Worm (Caenorhabditis elegans) whole organism, young adult: Measurements from ENCODE around the gene dct-6.

ENCODE experiments used
- B0019.2 ChIP-seq: fragments of 200-800 bp; sonication (Bioruptor generic); conservative IDR thresholded peaks from 2 replicates; pipeline ENCODE4 v1.3.6; 2022; ENCODE audit warnings: missing genetic modification reagents, missing genetic modification characterization, missing compliant biosample characterization
- B0261.1 ChIP-seq: sonication (generic microtip); optimal IDR thresholded peaks from 2 replicates; lab custom pipeline; 2016; ENCODE audit warnings: mild to moderate bottlenecking, missing genetic modification characterization, moderate library complexity, missing compliant biosample characterization
- B0336.3 ChIP-seq: fragments of 200-800 bp; sonication (Bioruptor generic); IDR thresholded peaks from 2 replicates; pipeline ENCODE4 v1.3.6; 2022; ENCODE audit warnings: missing genetic modification characterization, missing compliant biosample characterization
- C06A6.2 ChIP-seq: fragments of 200-800 bp; sonication (Bioruptor generic); conservative IDR thresholded peaks from 2 replicates; pipeline ENCODE4 v1.3.6; 2022; ENCODE audit warnings: missing genetic modification characterization, missing compliant biosample characterization
- D2030.7 ChIP-seq: fragments of 200-800 bp; sonication (Bioruptor generic); IDR thresholded peaks from 2 replicates; pipeline ENCODE4 v1.3.6; 2022; ENCODE audit warnings: missing genetic modification reagents, missing genetic modification characterization, missing compliant biosample characterization
- F22D6.2 ChIP-seq: sonication (generic microtip); optimal IDR thresholded peaks from 2 replicates; lab custom pipeline; 2016; ENCODE audit warnings: mild to moderate bottlenecking, missing genetic modification characterization, missing compliant biosample characterization
- F23B12.7 ChIP-seq: sonication (generic microtip); optimal IDR thresholded peaks from 2 replicates; lab custom pipeline; 2017; ENCODE audit warnings: missing genetic modification characterization, mild to moderate bottlenecking, missing compliant biosample characterization, antibody characterized with exemption, moderate library complexity; ENCODE audit not compliant: insufficient read depth
- F33H1.4 ChIP-seq: fragments of 200-800 bp; sonication (Bioruptor generic); IDR thresholded peaks from 2 replicates; pipeline ENCODE4 v1.3.6; 2022; ENCODE audit warnings: missing genetic modification reagents, missing genetic modification characterization, missing compliant biosample characterization
- F55B11.4 ChIP-seq: sonication (generic microtip); optimal IDR thresholded peaks from 2 replicates; lab custom pipeline; 2016; ENCODE audit warnings: missing compliant biosample characterization, missing genetic modification characterization, borderline replicate concordance; ENCODE audit not compliant: insufficient read depth
- F57C9.4 ChIP-seq: sonication (generic microtip); optimal IDR thresholded peaks from 2 replicates; lab custom pipeline; 2017; ENCODE audit warnings: mild to moderate bottlenecking, missing genetic modification characterization, missing compliant biosample characterization
- K12H6.12 ChIP-seq: fragments of 200-800 bp; sonication (Bioruptor generic); optimal IDR thresholded peaks from 2 replicates; lab custom pipeline; 2018; ENCODE audit warnings: mild to moderate bottlenecking, missing genetic modification characterization, missing compliant biosample characterization
- T07F8.4 ChIP-seq: sonication (generic microtip); optimal IDR thresholded peaks from 2 replicates; lab custom pipeline; 2016; ENCODE audit warnings: mild to moderate bottlenecking, missing genetic modification characterization, moderate library complexity, missing compliant biosample characterization
- Y56A3A.18 ChIP-seq: fragments of 200-800 bp; sonication (Bioruptor generic); IDR thresholded peaks from 2 replicates; pipeline ENCODE4 v1.3.6; 2022; ENCODE audit warnings: missing genetic modification reagents, missing genetic modification characterization, missing compliant biosample characterization
- Y79H2A.3 ChIP-seq: fragments of 200-800 bp; sonication (Bioruptor generic); conservative IDR thresholded peaks from 2 replicates; pipeline ENCODE4 v1.3.6; 2022; ENCODE audit warnings: missing genetic modification reagents, missing genetic modification characterization, missing compliant biosample characterization
- akir-1 ChIP-seq: fragments of 200-800 bp; sonication (Bioruptor generic); optimal IDR thresholded peaks from 2 replicates; lab custom pipeline; 2018; ENCODE audit warnings: mild to moderate bottlenecking, missing genetic modification characterization, moderate library complexity, missing compliant biosample characterization
- aptf-3 ChIP-seq: fragments of 200-800 bp; sonication (Bioruptor generic); IDR thresholded peaks from 2 replicates; pipeline ENCODE4 v1.3.6; 2022; ENCODE audit warnings: missing genetic modification characterization, missing compliant biosample characterization
- bed-2 ChIP-seq: fragments of 200-800 bp; sonication (Bioruptor generic); IDR thresholded peaks from 2 replicates; pipeline ENCODE4 v1.3.6; 2022; ENCODE audit warnings: missing genetic modification reagents, missing genetic modification characterization, missing compliant biosample characterization
- cebp-2 ChIP-seq: fragments of 200-800 bp; sonication (Bioruptor generic); IDR thresholded peaks from 2 replicates; pipeline ENCODE4 v1.3.6; 2022; ENCODE audit warnings: missing genetic modification characterization, missing compliant biosample characterization
- ceh-58 ChIP-seq: fragments of 200-800 bp; sonication (Bioruptor generic); IDR thresholded peaks from 2 replicates; pipeline ENCODE4 v1.3.6; 2022; ENCODE audit warnings: missing genetic modification characterization, missing compliant biosample characterization
- ceh-79 ChIP-seq: sonication (generic microtip); optimal IDR thresholded peaks from 2 replicates; lab custom pipeline; 2017; ENCODE audit warnings: mild to moderate bottlenecking, missing genetic modification characterization, missing compliant biosample characterization
- ceh-91 ChIP-seq: fragments of 200-800 bp; sonication (Bioruptor generic); IDR thresholded peaks from 2 replicates; pipeline ENCODE4 v1.3.6; 2022; ENCODE audit warnings: missing genetic modification reagents, missing genetic modification characterization, missing compliant biosample characterization
- die-1 ChIP-seq: sonication (generic microtip); optimal IDR thresholded peaks from 2 replicates; lab custom pipeline; 2016; ENCODE audit warnings: missing genotype, mild to moderate bottlenecking, missing genetic modification characterization, missing compliant biosample characterization
- dox-1 ChIP-seq: fragments of 200-800 bp; sonication (Bioruptor generic); IDR thresholded peaks from 2 replicates; pipeline ENCODE4 v1.3.6; 2022; ENCODE audit warnings: missing genetic modification reagents, missing genetic modification characterization, missing compliant biosample characterization
- egl-18 ChIP-seq: fragments of 200-800 bp; sonication (Bioruptor generic); IDR thresholded peaks from 2 replicates; pipeline ENCODE4 v1.3.6; 2022; ENCODE audit warnings: missing genetic modification reagents, missing genetic modification characterization, missing compliant biosample characterization
- egrh-3 ChIP-seq: fragments of 200-800 bp; sonication (Bioruptor generic); IDR thresholded peaks from 2 replicates; pipeline ENCODE4 v1.3.6; 2022; ENCODE audit warnings: missing genetic modification reagents, missing genetic modification characterization, missing compliant biosample characterization
- fkh-3 ChIP-seq: sonication (generic microtip); optimal IDR thresholded peaks from 2 replicates; lab custom pipeline; 2016; ENCODE audit warnings: mild to moderate bottlenecking, missing genetic modification characterization, missing compliant biosample characterization
- gei-17 ChIP-seq: fragments of 200-800 bp; sonication (Bioruptor generic); optimal IDR thresholded peaks from 2 replicates; lab custom pipeline; 2018; ENCODE audit warnings: mild to moderate bottlenecking, missing genetic modification characterization, missing compliant biosample characterization
- hlh-12 ChIP-seq: sonication (generic microtip); optimal IDR thresholded peaks from 2 replicates; lab custom pipeline; 2016; ENCODE audit warnings: missing genetic modification characterization, missing compliant biosample characterization
- hmg-20 ChIP-seq: fragments of 200-800 bp; sonication (Bioruptor generic); IDR thresholded peaks from 2 replicates; pipeline ENCODE4 v1.3.6; 2022; ENCODE audit warnings: missing genetic modification reagents, missing genetic modification characterization, missing compliant biosample characterization
- hrde-1 ChIP-seq: sonication (generic microtip); optimal IDR thresholded peaks from 2 replicates; lab custom pipeline; 2016; ENCODE audit warnings: missing genetic modification characterization, mild to moderate bottlenecking, missing compliant biosample characterization, moderate library complexity, missing genotype, missing genetic modification reagents, borderline replicate concordance
- lin-35 ChIP-seq, 3 experiments: fragments of 150-350 bp in 2 of 3; sonication (generic microtip) in 1 of 3; optimal IDR thresholded peaks; 2 replicates each; lab custom pipeline; 2014 to 2018; ENCODE audit warnings: missing biosample characterization in 3 of 3, missing genetic modification characterization in 3 of 3, missing genetic modification reagents in 3 of 3
- lir-1 ChIP-seq: fragments of 200-800 bp; sonication (Bioruptor generic); conservative IDR thresholded peaks from 2 replicates; pipeline ENCODE4 v1.3.6; 2022; ENCODE audit warnings: missing genetic modification reagents, missing genetic modification characterization, missing compliant biosample characterization
- madf-3 ChIP-seq: fragments of 200-800 bp; sonication (Bioruptor generic); IDR thresholded peaks from 2 replicates; pipeline ENCODE4 v1.3.6; 2022; ENCODE audit warnings: missing genetic modification reagents, missing genetic modification characterization, missing compliant biosample characterization
- mel-28 ChIP-seq: sonication (generic microtip); optimal IDR thresholded peaks from 2 replicates; lab custom pipeline; 2016; ENCODE audit warnings: borderline replicate concordance, mild to moderate bottlenecking, missing genetic modification characterization, missing compliant biosample characterization
- mes-4 ChIP-seq: sonication (generic microtip); optimal IDR thresholded peaks from 2 replicates; lab custom pipeline; 2016; ENCODE audit warnings: missing genotype, missing genetic modification characterization, missing compliant biosample characterization
- mxl-1 ChIP-seq: sonication (generic microtip); optimal IDR thresholded peaks from 2 replicates; lab custom pipeline; 2016; ENCODE audit warnings: missing genetic modification characterization, missing compliant biosample characterization
- nhr-179 ChIP-seq: sonication (generic microtip); optimal IDR thresholded peaks from 2 replicates; lab custom pipeline; 2016; ENCODE audit warnings: mild to moderate bottlenecking, missing genetic modification characterization, missing compliant biosample characterization
- nhr-80 ChIP-seq: sonication (generic microtip); optimal IDR thresholded peaks from 2 replicates; lab custom pipeline; 2016; ENCODE audit warnings: missing genetic modification characterization, missing compliant biosample characterization
- rec-8 ChIP-seq, 2 experiments: sonication (generic microtip); optimal IDR thresholded peaks; 2 replicates each; lab custom pipeline; 2016; ENCODE audit warnings: mild to moderate bottlenecking in 2 of 2, missing genetic modification characterization in 2 of 2, missing genetic modification reagents in 2 of 2, missing genotype in 2 of 2, missing biosample characterization in 1 of 2, missing compliant biosample characterization in 1 of 2, moderate library complexity in 1 of 2
- repo-1 ChIP-seq: sonication (generic microtip); optimal IDR thresholded peaks from 2 replicates; lab custom pipeline; 2017; ENCODE audit warnings: mild to moderate bottlenecking, missing genetic modification characterization, missing compliant biosample characterization
- rpc-1 ChIP-seq, 2 experiments: fragments of 150-350 bp in 1 of 2; sonication (generic microtip) in 1 of 2; optimal IDR thresholded peaks; 2 replicates each; lab custom pipeline; 2014 to 2018; ENCODE audit warnings: missing biosample characterization in 1 of 2, missing genetic modification characterization in 1 of 2, missing genetic modification reagents in 1 of 2, missing genotype in 1 of 2
- sea-2 ChIP-seq: fragments of 200-800 bp; sonication (Bioruptor generic); IDR thresholded peaks from 2 replicates; pipeline ENCODE4 v1.3.6; 2022; ENCODE audit warnings: missing genetic modification characterization, missing compliant biosample characterization
- snpc-1.3 ChIP-seq: sonication (generic microtip); optimal IDR thresholded peaks from 2 replicates; lab custom pipeline; 2017; ENCODE audit warnings: missing genetic modification characterization, mild to moderate bottlenecking, missing compliant biosample characterization, antibody characterized with exemption, moderate library complexity, missing genotype, missing genetic modification reagents; ENCODE audit not compliant: insufficient read depth
- tbx-9 ChIP-seq: sonication (generic microtip); optimal IDR thresholded peaks from 2 replicates; lab custom pipeline; 2016; ENCODE audit warnings: borderline replicate concordance, missing genetic modification characterization, inconsistent platforms, missing compliant biosample characterization
- unc-62 ChIP-seq: fragments of 150-350 bp; optimal IDR thresholded peaks from 2 replicates; lab custom pipeline; 2014; ENCODE audit warnings: missing biosample characterization, missing genetic modification reagents, missing genetic modification characterization
- ztf-18 ChIP-seq: sonication (generic microtip); optimal IDR thresholded peaks from 2 replicates; lab custom pipeline; 2016; ENCODE audit warnings: missing genotype, mild to moderate bottlenecking, missing genetic modification characterization, missing compliant biosample characterization
- ztf-25 ChIP-seq: fragments of 200-800 bp; sonication (Bioruptor generic); IDR thresholded peaks from 2 replicates; pipeline ENCODE4 v1.3.6; 2022; ENCODE audit warnings: missing genetic modification reagents, missing genetic modification characterization, missing compliant biosample characterization
- ztf-6 ChIP-seq: fragments of 200-800 bp; sonication (Bioruptor generic); IDR thresholded peaks from 2 replicates; pipeline ENCODE4 v1.3.6; 2022; ENCODE audit warnings: missing genetic modification reagents, missing genetic modification characterization, missing compliant biosample characterization

The dct-6 gene

ce11 chrIII:5938790-5939452, 27.3 kb upstream of the dct-6 start (continued):
- TF ChIP-seq akir-1 (GFP tag; lab: Kevin White, UChicago) (no peak), repo-1 (tag; lab: Kevin White, UChicago) (no peak), Y56A3A.18 (GFP tag; lab: Robert Waterston, UW) (no peak), B0261.1 (tag; lab: Kevin White, UChicago) (no peak), F23B12.7 (tag; lab: Kevin White, UChicago) (no peak), lir-1 (GFP tag; lab: Robert Waterston, UW) (0 out of 2 replicates have a peak, but pooled peaks have one; percentile 5), T07F8.4 (tag; lab: Kevin White, UChicago) (peak; percentile 13), sea-2 (no peak), D2030.7 (GFP tag; lab: Robert Waterston, UW) (peak; percentile 88), ceh-91 (peak; percentile 93), ztf-25 (GFP tag; lab: Robert Waterston, UW) (no peak), hlh-12 (no peak), ztf-6 (GFP tag; lab: Robert Waterston, UW) (no peak), mxl-1 (tag; lab: Kevin White, UChicago) (no peak), madf-3 (GFP tag; lab: Robert Waterston, UW) (peak; percentile 96), F33H1.4 (GFP tag; lab: Robert Waterston, UW) (peak; percentile 96), B0336.3 (GFP tag; lab: Robert Waterston, UW) (peak; percentile 44), B0019.2 (peak; percentile 74), cebp-2 (GFP tag; lab: Robert Waterston, UW) (no peak), C06A6.2 (GFP tag; lab: Robert Waterston, UW) (no peak), hmg-20 (GFP tag; lab: Robert Waterston, UW) (no peak), ceh-79 (tag; lab: Kevin White, UChicago) (no peak), aptf-3 (GFP tag; lab: Robert Waterston, UW) (no peak), snpc-1.3 (tag; lab: Kevin White, UChicago) (peak; percentile 26), K12H6.12 (tag; lab: Kevin White, UChicago) (no peak), Y79H2A.3 (GFP tag; lab: Robert Waterston, UW) (no peak), egl-18 (GFP tag; lab: Robert Waterston, UW) (no peak), mes-4 (tag; lab: Kevin White, UChicago) (no peak), mel-28 (tag; lab: Kevin White, UChicago) (no peak), lin-35 (GFP tag; optimal IDR thresholded peaks at IDR 0.05; lab: Kevin White, UChicago) (peak in 1 of 3 experiments; percentile 35), rec-8 (tag; optimal IDR thresholded peaks at IDR 0.05; lab: Kevin White, UChicago) (no peak), gei-17 (GFP tag; lab: Kevin White, UChicago) (no peak), bed-2 (GFP tag; lab: Robert Waterston, UW) (no peak), F55B11.4 (tag; lab: Kevin White, UChicago) (no peak), F22D6.2 (tag; lab: Kevin White, UChicago) (no peak), egrh-3 (peak; percentile 35; the same call in 1 of the 2 replicates), hrde-1 (tag; lab: Kevin White, UChicago) (peak; percentile 54), rpc-1 (optimal IDR thresholded peaks at IDR 0.05; lab: Kevin White, UChicago) (no peak), rpc-1 (tag; optimal IDR thresholded peaks at IDR 0.05; lab: Kevin White, UChicago) (no peak), ceh-58 (GFP tag; lab: Robert Waterston, UW) (no peak), die-1 (no peak), nhr-179 (tag; lab: Kevin White, UChicago) (no peak), ztf-18 (no peak), dox-1 (GFP tag; lab: Robert Waterston, UW) (peak; percentile 77), fkh-3 (tag; lab: Kevin White, UChicago) (no peak), nhr-80 (tag; lab: Kevin White, UChicago) (peak; percentile 46), unc-62 (peak; percentile 87), F57C9.4 (no peak), tbx-9 (tag; lab: Kevin White, UChicago) (no peak)
